Worm (Caenorhabditis elegans) whole organism, L1 larva: ENCODE measurements around the gene R08D7.4.

ENCODE experiments used
- ama-1 ChIP-seq: fragments of 150-350 bp; optimal IDR thresholded peaks from 2 replicates; lab custom pipeline; 2014
- elt-2 ChIP-seq: sonication (generic microtip); optimal IDR thresholded peaks from 2 replicates; lab custom pipeline; 2016; ENCODE audit warnings: missing genetic modification characterization, mild to moderate bottlenecking, inconsistent platforms, missing compliant biosample characterization, missing genetic modification reagents

DNA sequence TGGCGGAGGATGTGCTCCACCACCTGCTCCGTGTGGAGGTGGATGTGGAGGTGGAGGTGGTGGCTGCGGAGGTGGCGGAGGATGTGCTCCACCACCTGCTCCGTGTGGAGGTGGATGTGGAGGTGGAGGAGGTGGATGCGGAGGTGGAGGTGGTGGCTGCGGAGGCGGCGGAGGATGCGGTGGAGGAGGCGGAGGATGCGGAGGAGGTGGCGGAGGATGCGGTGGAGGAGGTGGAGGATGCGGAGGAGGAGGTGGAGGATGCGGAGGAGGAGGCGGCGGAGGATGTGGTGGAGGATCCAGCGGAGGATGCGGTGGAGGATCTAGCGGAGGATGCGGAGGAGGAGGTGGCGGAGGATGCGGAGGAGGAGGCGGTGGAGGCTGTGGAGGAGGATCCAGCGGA, 9.2 kb upstream of the R08D7.4 start:
- TF ChIP-seq ama-1 (no peak), elt-2 (no peak)
